Worm (Caenorhabditis elegans) whole organism, midembryonic: ENCODE data around the gene nhr-38.

Experiments
- T22C8.4 ChIP-seq: fragments of 200-800 bp; sonication (Bioruptor generic); IDR thresholded peaks from 2 replicates; pipeline ENCODE4 v1.3.6; 2022; ENCODE audit warnings: missing genetic modification characterization, missing compliant biosample characterization
- flt-1 ChIP-seq: fragments of 200-800 bp; sonication (Bioruptor generic); IDR thresholded peaks from 2 replicates; pipeline ENCODE4 v1.3.6; 2022; ENCODE audit warnings: missing genetic modification characterization, missing compliant biosample characterization
- med-1 ChIP-seq: sonication (generic microtip); optimal IDR thresholded peaks from 2 replicates; lab custom pipeline; 2017; ENCODE audit warnings: missing genetic modification characterization, mild to moderate bottlenecking, missing compliant biosample characterization, antibody characterized with exemption, missing genetic modification reagents; ENCODE audit not compliant: insufficient read depth
- ztf-23 ChIP-seq: fragments of 200-800 bp; sonication (Bioruptor generic); IDR thresholded peaks from 2 replicates; pipeline ENCODE4 v1.3.6; 2022; ENCODE audit warnings: missing genetic modification reagents, missing genetic modification characterization, missing compliant biosample characterization
- ztf-29 ChIP-seq: fragments of 200-800 bp; sonication (Bioruptor generic); IDR thresholded peaks from 2 replicates; pipeline ENCODE4 v1.3.6; 2022; ENCODE audit warnings: missing genetic modification reagents, missing genetic modification characterization, missing compliant biosample characterization

ce11 chrIV:9748342-9748741 lies 38.4 kb downstream of the nhr-38 start, which contains the start of gene C28D4.8:
- TF ChIP-seq med-1 (no peak), ztf-23 (GFP tag; lab: Robert Waterston, UW) (no peak), flt-1 (GFP tag; lab: Robert Waterston, UW) (no peak), ztf-29 (no peak), T22C8.4 (no peak)
